Fruit fly (Drosophila melanogaster) whole organism, embryonic: ENCODE measurements around the gene RpL4.

Experiments used
- CG10565 ChIP-seq: fragments of 200-800 bp; sonication (Bioruptor generic); optimal IDR thresholded peaks from 3 replicates; lab custom pipeline; 2016; ENCODE audit warnings: missing biosample characterization, mild to moderate bottlenecking, missing genetic modification characterization
- CG11695 ChIP-seq: fragments of 200-800 bp; sonication (Bioruptor generic); IDR thresholded peaks from 3 replicates; pipeline ENCODE4 v1.3.6; 2022; ENCODE audit warnings: missing biosample characterization, missing genetic modification characterization
- CG12391 ChIP-seq: fragments of 200-800 bp; sonication (Bioruptor generic); optimal IDR thresholded peaks from 3 replicates; lab custom pipeline; 2018; ENCODE audit warnings: missing biosample characterization, mild to moderate bottlenecking, missing genetic modification characterization, moderate library complexity
- CG14441 ChIP-seq: fragments of 200-800 bp; sonication (Bioruptor generic); IDR thresholded peaks from 2 replicates; pipeline ENCODE4 v1.3.6; 2022; ENCODE audit warnings: missing biosample characterization, missing genetic modification characterization
- CG15479 ChIP-seq: fragments of 200-800 bp; sonication (Bioruptor generic); optimal IDR thresholded peaks from 3 replicates; lab custom pipeline; 2019; ENCODE audit warnings: missing biosample characterization, mild to moderate bottlenecking, missing genetic modification characterization, moderate library complexity
- CG15696 ChIP-seq: fragments of 200-800 bp; sonication (Bioruptor generic); optimal IDR thresholded peaks from 2 replicates; lab custom pipeline; 2019; ENCODE audit warnings: missing biosample characterization, mild to moderate bottlenecking, missing genetic modification characterization, moderate library complexity
- CG1647 ChIP-seq: fragments of 200-800 bp; sonication (Bioruptor generic); optimal IDR thresholded peaks from 3 replicates; lab custom pipeline; 2016; ENCODE audit warnings: missing biosample characterization, missing genetic modification characterization
- CG18599 ChIP-seq: fragments of 200-800 bp; sonication (Bioruptor generic); optimal IDR thresholded peaks from 3 replicates; lab custom pipeline; 2017; ENCODE audit warnings: missing biosample characterization, missing genetic modification characterization, mild to moderate bottlenecking, moderate library complexity, missing genetic modification reagents
- CG2678 ChIP-seq: fragments of 200-800 bp; sonication (Bioruptor generic); optimal IDR thresholded peaks from 3 replicates; lab custom pipeline; 2019; ENCODE audit warnings: missing biosample characterization, mild to moderate bottlenecking, missing genetic modification characterization, moderate library complexity
- CG31388 ChIP-seq: fragments of 200-800 bp; sonication (Bioruptor generic); optimal IDR thresholded peaks from 2 replicates; lab custom pipeline; 2016; ENCODE audit warnings: missing biosample characterization, missing genetic modification characterization
- CG3838 ChIP-seq: fragments of 200-800 bp; sonication (Bioruptor generic); optimal IDR thresholded peaks from 3 replicates; lab custom pipeline; 2016; ENCODE audit warnings: missing biosample characterization, missing genetic modification characterization
- CG6683 ChIP-seq: fragments of 200-800 bp; sonication (Bioruptor generic); optimal IDR thresholded peaks from 2 replicates; lab custom pipeline; 2017; ENCODE audit warnings: missing biosample characterization, mild to moderate bottlenecking, missing genetic modification characterization, missing genetic modification reagents
- CG7556 ChIP-seq: fragments of 200-800 bp; sonication (Bioruptor generic); optimal IDR thresholded peaks from 2 replicates; lab custom pipeline; 2017; ENCODE audit warnings: missing biosample characterization, mild to moderate bottlenecking, missing genetic modification characterization
- CG8089 ChIP-seq: fragments of 200-800 bp; sonication (Bioruptor generic); optimal IDR thresholded peaks from 3 replicates; lab custom pipeline; 2016; ENCODE audit warnings: missing biosample characterization, missing genetic modification characterization
- CG8765 ChIP-seq: fragments of 200-800 bp; sonication (Bioruptor generic); IDR thresholded peaks from 2 replicates; pipeline ENCODE4 v1.3.6; 2022; ENCODE audit warnings: missing biosample characterization, missing genetic modification characterization
- CG9797 ChIP-seq: fragments of 200-800 bp; sonication (Bioruptor generic); optimal IDR thresholded peaks from 3 replicates; lab custom pipeline; 2018; ENCODE audit warnings: missing biosample characterization, mild to moderate bottlenecking, missing genetic modification characterization
- D19A ChIP-seq: fragments of 200-800 bp; optimal IDR thresholded peaks from 3 replicates; lab custom pipeline; 2019; ENCODE audit warnings: missing biosample characterization, mild to moderate bottlenecking, missing genetic modification characterization, moderate library complexity
- D19B ChIP-seq: fragments of 200-800 bp; sonication (Bioruptor generic); optimal IDR thresholded peaks from 2 replicates; lab custom pipeline; 2017; ENCODE audit warnings: missing biosample characterization, mild to moderate bottlenecking, missing genetic modification characterization
- Dek ChIP-seq: fragments of 200-800 bp; sonication (Bioruptor generic); optimal IDR thresholded peaks from 3 replicates; lab custom pipeline; 2019; ENCODE audit warnings: missing biosample characterization, mild to moderate bottlenecking, missing genetic modification characterization, moderate library complexity
- Doc2 ChIP-seq: fragments of 200-800 bp; sonication (Bioruptor generic); IDR thresholded peaks from 2 replicates; pipeline ENCODE4 v1.3.6; 2022; ENCODE audit warnings: missing biosample characterization, missing genetic modification characterization
- GATAe ChIP-seq: fragments of 200-800 bp; sonication (Bioruptor generic); conservative IDR thresholded peaks from 2 replicates; pipeline ENCODE4 v1.3.6; 2022; ENCODE audit warnings: missing biosample characterization, missing genetic modification characterization
- H2.0 ChIP-seq: fragments of 200-800 bp; sonication (Bioruptor generic); IDR thresholded peaks from 2 replicates; pipeline ENCODE4 v1.3.6; 2022; ENCODE audit warnings: missing biosample characterization, missing genetic modification characterization
- HLH54F ChIP-seq: fragments of 200-800 bp; sonication (Bioruptor generic); optimal IDR thresholded peaks from 3 replicates; lab custom pipeline; 2016; ENCODE audit warnings: missing biosample characterization, missing genetic modification characterization
- Hr78 ChIP-seq, 2 experiments: fragments of 200-800 bp in 1 of 2; fragments of >200 bp in 1 of 2; sonication (Bioruptor generic) in 1 of 2; optimal IDR thresholded peaks; 2 replicates each; lab custom pipeline; 2017 to 2019; ENCODE audit warnings: missing biosample characterization in 2 of 2, missing genetic modification characterization in 2 of 2, mild to moderate bottlenecking in 1 of 2, moderate library complexity in 1 of 2
- Hsf ChIP-seq: fragments of 200-800 bp; sonication (Bioruptor generic); optimal IDR thresholded peaks from 3 replicates; lab custom pipeline; 2016; ENCODE audit warnings: missing biosample characterization, missing genetic modification characterization
- Myb ChIP-seq: fragments of 200-800 bp; sonication (Bioruptor generic); optimal IDR thresholded peaks from 2 replicates; lab custom pipeline; 2016; ENCODE audit warnings: missing biosample characterization, missing genetic modification characterization
- Nf-YB ChIP-seq: fragments of 200-800 bp; sonication (Bioruptor generic); optimal IDR thresholded peaks from 3 replicates; lab custom pipeline; 2019; ENCODE audit warnings: missing biosample characterization, mild to moderate bottlenecking, missing genetic modification characterization, moderate library complexity
- Poxn ChIP-seq: fragments of 200-800 bp; sonication (Bioruptor generic); IDR thresholded peaks from 2 replicates; pipeline ENCODE4 v1.3.6; 2022; ENCODE audit warnings: missing biosample characterization, missing genetic modification characterization
- Six4 ChIP-seq: fragments of 200-800 bp; sonication (Bioruptor generic); optimal IDR thresholded peaks from 2 replicates; lab custom pipeline; 2016; ENCODE audit warnings: missing biosample characterization, missing genetic modification characterization
- Tbp ChIP-seq: fragments of >200 bp; optimal IDR thresholded peaks from 2 replicates; lab custom pipeline; 2018; ENCODE audit warnings: missing biosample characterization, missing genetic modification characterization
- Xbp1 ChIP-seq: fragments of 200-800 bp; sonication (Bioruptor generic); optimal IDR thresholded peaks from 3 replicates; lab custom pipeline; 2016; ENCODE audit warnings: missing biosample characterization, mild to moderate bottlenecking, missing genetic modification characterization
- ab ChIP-seq: fragments of 200-800 bp; sonication (Bioruptor generic); optimal IDR thresholded peaks from 2 replicates; lab custom pipeline; 2016; ENCODE audit warnings: missing biosample characterization, missing genetic modification characterization
- ac ChIP-seq: fragments of 200-800 bp; sonication (Bioruptor generic); optimal IDR thresholded peaks from 3 replicates; lab custom pipeline; 2017; ENCODE audit warnings: missing biosample characterization, mild to moderate bottlenecking, missing genetic modification characterization
- amos ChIP-seq: fragments of 200-800 bp; sonication (Bioruptor generic); IDR thresholded peaks from 2 replicates; pipeline ENCODE4 v1.3.6; 2022; ENCODE audit warnings: missing biosample characterization, missing genetic modification characterization; ENCODE audit not compliant: partially characterized antibody
- bsh ChIP-seq, 2 experiments: fragments of 200-800 bp; sonication (Bioruptor generic); optimal IDR thresholded peaks; 2 replicates each; lab custom pipeline; 2017 to 2018; ENCODE audit warnings: mild to moderate bottlenecking in 2 of 2, missing biosample characterization in 2 of 2, missing genetic modification characterization in 2 of 2, moderate library complexity in 1 of 2
- btn ChIP-seq: fragments of 200-800 bp; sonication (Bioruptor generic); optimal IDR thresholded peaks from 2 replicates; lab custom pipeline; 2016; ENCODE audit warnings: missing biosample characterization, missing genetic modification characterization
- ci ChIP-seq: fragments of 200-800 bp; sonication (Bioruptor generic); IDR thresholded peaks from 3 replicates; pipeline ENCODE4 v1.3.6; 2022; ENCODE audit warnings: missing biosample characterization, missing genetic modification characterization
- ems ChIP-seq: fragments of 200-800 bp; sonication (Bioruptor generic); optimal IDR thresholded peaks from 3 replicates; lab custom pipeline; 2016; ENCODE audit warnings: missing biosample characterization, missing genetic modification characterization
- en ChIP-seq: fragments of 200-800 bp; sonication (Bioruptor generic); optimal IDR thresholded peaks from 2 replicates; lab custom pipeline; 2016; ENCODE audit warnings: missing biosample characterization, missing genetic modification characterization
- gcm2 ChIP-seq: fragments of 200-800 bp; sonication (Bioruptor generic); optimal IDR thresholded peaks from 2 replicates; lab custom pipeline; 2016; ENCODE audit warnings: missing biosample characterization, missing genetic modification characterization
- hb ChIP-seq: fragments of 200-800 bp; sonication (Bioruptor generic); IDR thresholded peaks from 3 replicates; pipeline ENCODE4 v1.3.6; 2022; ENCODE audit warnings: missing biosample characterization, missing genetic modification characterization; ENCODE audit not compliant: partially characterized antibody
- her ChIP-seq: fragments of 200-800 bp; sonication (Bioruptor generic); optimal IDR thresholded peaks from 2 replicates; lab custom pipeline; 2016; ENCODE audit warnings: missing biosample characterization, missing genetic modification characterization
- jumu ChIP-seq: fragments of 200-800 bp; sonication (Bioruptor generic); optimal IDR thresholded peaks from 3 replicates; lab custom pipeline; 2016; ENCODE audit warnings: missing biosample characterization, missing genetic modification characterization
- ken ChIP-seq: fragments of 200-800 bp; sonication (Bioruptor generic); IDR thresholded peaks from 3 replicates; pipeline ENCODE4 v1.3.6; 2022; ENCODE audit warnings: missing biosample characterization, missing genetic modification characterization
- klu ChIP-seq: fragments of 200-800 bp; sonication (Bioruptor generic); IDR thresholded peaks from 2 replicates; pipeline ENCODE4 v1.3.6; 2022; ENCODE audit warnings: missing biosample characterization, missing genetic modification characterization
- mld ChIP-seq: fragments of 200-800 bp; sonication (Bioruptor generic); IDR thresholded peaks from 3 replicates; pipeline ENCODE4 v1.3.6; 2022; ENCODE audit warnings: missing biosample characterization, missing genetic modification characterization; ENCODE audit not compliant: partially characterized antibody
- prd ChIP-seq, 3 experiments: fragments of >200 bp in 2 of 3; fragments of 200-800 bp in 1 of 3; sonication (Bioruptor generic) in 1 of 3; optimal IDR thresholded peaks in 2 of 3; IDR thresholded peaks in 1 of 3; 2 replicates in 2 of 3; 3 replicates in 1 of 3; pipeline versions ENCODE4 v1.3.6 to Lab custom; 2017 to 2022; ENCODE audit warnings: missing biosample characterization in 1 of 3, missing genetic modification characterization in 1 of 3
- row ChIP-seq: fragments of 200-800 bp; sonication (Bioruptor generic); IDR thresholded peaks from 3 replicates; pipeline ENCODE4 v1.3.6; 2022; ENCODE audit warnings: missing biosample characterization, missing genetic modification characterization
- sug ChIP-seq: fragments of 200-800 bp; optimal IDR thresholded peaks from 2 replicates; lab custom pipeline; 2019; ENCODE audit warnings: missing biosample characterization, mild to moderate bottlenecking, missing genetic modification characterization, moderate library complexity
- vnd ChIP-seq: fragments of 200-800 bp; sonication (Bioruptor generic); IDR thresholded peaks from 3 replicates; pipeline ENCODE4 v1.3.6; 2022; ENCODE audit warnings: missing biosample characterization, missing genetic modification characterization; ENCODE audit not compliant: partially characterized antibody

Gene RpL4

dm6 chr3R:27948421-27948906, 25.8 kb downstream of the RpL4 start, which contains the start of gene Gp93 (continued):
- no peak for TF ChIP-seq CG10565 (GFP tag; lab: Kevin White, UChicago)
- TF ChIP-seq CG8089 (GFP tag; lab: Kevin White, UChicago): no peak
- TF ChIP-seq Dek (tag; lab: Kevin White, UChicago): peak; percentile 18
- TF ChIP-seq btn (GFP tag; lab: Kevin White, UChicago): no peak
- TF ChIP-seq Six4 (GFP tag; lab: Kevin White, UChicago): peak; percentile 51
- TF ChIP-seq ken (GFP tag; lab: Robert Waterston, UW): peak; percentile 46; the same call in 1 of the 3 replicates
- TF ChIP-seq Xbp1 (GFP tag; lab: Kevin White, UChicago): peak; percentile 98
- peak; percentile 48 for TF ChIP-seq HLH54F (GFP tag; lab: Kevin White, UChicago)
- no peak for TF ChIP-seq prd (optimal IDR thresholded peaks at IDR 0.05; lab: Kevin White, UChicago)
- peak; percentile 80 for TF ChIP-seq prd (GFP tag; IDR thresholded peaks at IDR 0.05; lab: Robert Waterston, UW)
- TF ChIP-seq en (GFP tag; lab: Kevin White, UChicago): no peak
- TF ChIP-seq ac (GFP tag; lab: Kevin White, UChicago): no peak
- peak; percentile 55; the same call in 1 of the 2 replicates for TF ChIP-seq amos (GFP tag; lab: Robert Waterston, UW)
- TF ChIP-seq CG15696 (tag; lab: Kevin White, UChicago): peak; percentile 36
- TF ChIP-seq CG11695: 0 out of 3 replicates have a peak, but pooled peaks have one; percentile 15
- TF ChIP-seq CG3838 (GFP tag; lab: Kevin White, UChicago): no peak
- TF ChIP-seq ci (GFP tag; lab: Robert Waterston, UW): peak; percentile 76; the same call in 2 of the 3 replicates
- TF ChIP-seq CG15479 (GFP tag; lab: Kevin White, UChicago): no peak
- TF ChIP-seq ems: peak; percentile 41
- TF ChIP-seq mld: no peak
- TF ChIP-seq Poxn: no peak
- TF ChIP-seq klu (GFP tag; lab: Robert Waterston, UW): peak; percentile 19; the same call in 1 of the 2 replicates
- TF ChIP-seq Tbp (GFP tag; lab: Kevin White, UChicago): no peak
- TF ChIP-seq CG2678 (tag; lab: Kevin White, UChicago): peak; percentile 69
- TF ChIP-seq CG18599 (GFP tag; lab: Kevin White, UChicago): peak; percentile 30
- peak; percentile 53 for TF ChIP-seq Hsf
- no peak for TF ChIP-seq ab
- TF ChIP-seq CG6683: no peak
- no peak for TF ChIP-seq Doc2 (GFP tag; lab: Robert Waterston, UW)
- peak; percentile 55 for TF ChIP-seq CG7556
- peak; percentile 42 for TF ChIP-seq sug (tag; lab: Kevin White, UChicago)
- no peak for TF ChIP-seq D19B
- peak; percentile 20 to 53 for TF ChIP-seq bsh (GFP tag; optimal IDR thresholded peaks at IDR 0.05; lab: Kevin White, UChicago)
- peak; percentile 79 for TF ChIP-seq row
- peak; percentile 16 for TF ChIP-seq Nf-YB (GFP tag; lab: Kevin White, UChicago)
- TF ChIP-seq vnd: no peak
- peak; percentile 32 for TF ChIP-seq CG9797
- TF ChIP-seq CG8765 (GFP tag; lab: Robert Waterston, UW): peak; percentile 34; the same call in 1 of the 2 replicates
- no peak for TF ChIP-seq GATAe (GFP tag; lab: Robert Waterston, UW)
- peak; percentile 18 for TF ChIP-seq her (GFP tag; lab: Kevin White, UChicago)
- TF ChIP-seq CG14441 (GFP tag; lab: Robert Waterston, UW): peak; percentile 66
- no peak for TF ChIP-seq Myb (GFP tag; lab: Kevin White, UChicago)
- TF ChIP-seq Hr78 (GFP tag; optimal IDR thresholded peaks at IDR 0.05; lab: Kevin White, UChicago): no peak
- no peak for TF ChIP-seq CG31388 (GFP tag; lab: Kevin White, UChicago)
- no peak for TF ChIP-seq CG1647
- TF ChIP-seq hb (GFP tag; lab: Robert Waterston, UW): no peak
- peak; percentile 71 for TF ChIP-seq CG12391 (tag; lab: Kevin White, UChicago)
- TF ChIP-seq gcm2 (GFP tag; lab: Kevin White, UChicago): no peak
- TF ChIP-seq jumu (GFP tag; lab: Kevin White, UChicago): no peak
- TF ChIP-seq D19A (tag; lab: Kevin White, UChicago): no peak
- peak; percentile 55; the same call in 1 of the 2 replicates for TF ChIP-seq H2.0 (GFP tag; lab: Robert Waterston, UW)
